Worm (Caenorhabditis elegans) whole organism, dauer: ENCODE results near the gene rgs-11.

Experiments
- unc-62 ChIP-seq: sonication (generic microtip); optimal IDR thresholded peaks from 2 replicates; lab custom pipeline; 2017; ENCODE audit warnings: missing biosample characterization, missing genetic modification reagents, missing genetic modification characterization

The rgs-11 gene

ce11 chrX:14964253-14964652, at the start of gene rgs-11:
rgs-11 (plus strand) TSS chrX:14964553.
- no peak for TF ChIP-seq unc-62

ce11 chrX:14916767-14917166, 47.6 kb upstream of the rgs-11 start:
- no peak for TF ChIP-seq unc-62

- TF ChIP-seq unc-62 = no peak
These were observed 45.8 kb upstream of the rgs-11 start, which contains the start of gene npr-40 for ce11 chrX:14918538-14918937. npr-40 (plus strand) TSS chrX:14918838.

- TF ChIP-seq unc-62 = no peak
These were observed 43.5 kb upstream of the rgs-11 start for ce11 chrX:14920880-14921279.

ce11 chrX:14922758-14923157, 41.6 kb upstream of the rgs-11 start:
- TF ChIP-seq unc-62 = no peak

ce11 chrX:14928854-14929253, 35.5 kb upstream of the rgs-11 start, which contains the start of gene ntr-2:
ntr-2 (minus strand) TSS chrX:14928954.
- TF ChIP-seq unc-62 = no peak

ce11 chrX:14929512-14929911, 34.8 kb upstream of the rgs-11 start:
- no peak for TF ChIP-seq unc-62

ce11 chrX:14931443-14931842, 32.9 kb upstream of the rgs-11 start:
- no peak for TF ChIP-seq unc-62

ce11 chrX:14938188-14938587, 26.2 kb upstream of the rgs-11 start:
- no peak for TF ChIP-seq unc-62

- no peak for TF ChIP-seq unc-62
These were observed 18.2 kb upstream of the rgs-11 start, which contains the start of gene mrp-5 for ce11 chrX:14946217-14946463. mrp-5 (minus strand) TSS chrX:14946317.

- no peak for TF ChIP-seq unc-62
These were observed 17.6 kb upstream of the rgs-11 start for ce11 chrX:14946464-14947354.

ce11 chrX:14947355-14947668, 17.0 kb upstream of the rgs-11 start:
- TF ChIP-seq unc-62 = no peak

- no peak for TF ChIP-seq unc-62
These were observed 12.6 kb upstream of the rgs-11 start for ce11 chrX:14951797-14952196.

ce11 chrX:14954548-14954947, 9.8 kb upstream of the rgs-11 start, which contains the start of gene pag-3:
pag-3 (minus strand) TSS chrX:14954648.
- TF ChIP-seq unc-62 = no peak

ce11 chrX:14957176-14957575, 7.2 kb upstream of the rgs-11 start:
- no peak for TF ChIP-seq unc-62

- TF ChIP-seq unc-62 = no peak
These were observed 6.0 kb upstream of the rgs-11 start for ce11 chrX:14958401-14958800.

- TF ChIP-seq unc-62 = no peak
These were observed 4.8 kb upstream of the rgs-11 start for ce11 chrX:14959393-14960073.

ce11 chrX:14960841-14961240, 3.5 kb upstream of the rgs-11 start:
- TF ChIP-seq unc-62 = no peak
